Fruit fly (Drosophila melanogaster) whole organism, embryonic: ENCODE measurements around the gene CG46308.

Source experiments
- Adf1 ChIP-seq: fragments of 200-800 bp; sonication (Bioruptor generic); IDR thresholded peaks from 2 replicates; pipeline ENCODE4 v1.3.6; 2022; ENCODE audit warnings: missing biosample characterization, missing genetic modification characterization
- Atf6 ChIP-seq: fragments of 200-800 bp; sonication (Bioruptor generic); IDR thresholded peaks from 2 replicates; pipeline ENCODE4 v1.3.6; 2022; ENCODE audit warnings: missing biosample characterization, missing genetic modification characterization
- B-H2 ChIP-seq: fragments of 200-800 bp; sonication (Bioruptor generic); optimal IDR thresholded peaks from 2 replicates; lab custom pipeline; 2018; ENCODE audit warnings: missing biosample characterization, mild to moderate bottlenecking, missing genetic modification characterization
- CG10543 ChIP-seq: fragments of 200-800 bp; sonication (Bioruptor generic); optimal IDR thresholded peaks from 3 replicates; lab custom pipeline; 2017; ENCODE audit warnings: missing biosample characterization, mild to moderate bottlenecking, missing genetic modification characterization, moderate library complexity
- CG11695 ChIP-seq: fragments of 200-800 bp; sonication (Bioruptor generic); IDR thresholded peaks from 3 replicates; pipeline ENCODE4 v1.3.6; 2022; ENCODE audit warnings: missing biosample characterization, missing genetic modification characterization
- CG12155 ChIP-seq: fragments of 200-800 bp; sonication (Bioruptor generic); optimal IDR thresholded peaks from 3 replicates; lab custom pipeline; 2016; ENCODE audit warnings: missing biosample characterization, missing genetic modification characterization
- CG1233 ChIP-seq: fragments of 200-800 bp; sonication (Bioruptor generic); optimal IDR thresholded peaks from 4 replicates; lab custom pipeline; 2018; ENCODE audit warnings: missing biosample characterization, mild to moderate bottlenecking, missing genetic modification characterization
- CG14441 ChIP-seq: fragments of 200-800 bp; sonication (Bioruptor generic); IDR thresholded peaks from 2 replicates; pipeline ENCODE4 v1.3.6; 2022; ENCODE audit warnings: missing biosample characterization, missing genetic modification characterization
- CG15601 ChIP-seq: fragments of 200-800 bp; sonication (Bioruptor generic); optimal IDR thresholded peaks from 3 replicates; lab custom pipeline; 2019; ENCODE audit warnings: missing biosample characterization, mild to moderate bottlenecking, missing genetic modification characterization, moderate library complexity
- CG17186 ChIP-seq: fragments of 200-800 bp; sonication (Bioruptor generic); optimal IDR thresholded peaks from 3 replicates; lab custom pipeline; 2017; ENCODE audit warnings: missing biosample characterization, missing genetic modification reagents, missing genetic modification characterization
- CG18262 ChIP-seq: fragments of 200-800 bp; optimal IDR thresholded peaks from 3 replicates; lab custom pipeline; 2019; ENCODE audit warnings: missing biosample characterization, mild to moderate bottlenecking, missing genetic modification characterization, moderate library complexity
- CG18619 ChIP-seq: fragments of 200-800 bp; sonication (Bioruptor generic); optimal IDR thresholded peaks from 3 replicates; lab custom pipeline; 2017; ENCODE audit warnings: missing biosample characterization, mild to moderate bottlenecking, missing genetic modification characterization
- CG2889 ChIP-seq: fragments of 200-800 bp; sonication (Bioruptor generic); IDR thresholded peaks from 3 replicates; pipeline ENCODE4 v1.3.6; 2022; ENCODE audit warnings: missing biosample characterization, missing genetic modification characterization
- CG31365 ChIP-seq: fragments of 200-800 bp; sonication (Bioruptor generic); optimal IDR thresholded peaks from 2 replicates; lab custom pipeline; 2018; ENCODE audit warnings: missing biosample characterization, mild to moderate bottlenecking, missing genetic modification characterization
- CG33213 ChIP-seq: fragments of 200-800 bp; sonication (Bioruptor generic); optimal IDR thresholded peaks from 3 replicates; lab custom pipeline; 2016; ENCODE audit warnings: missing biosample characterization, missing genetic modification characterization
- CG4328 ChIP-seq: fragments of 200-800 bp; sonication (Bioruptor generic); optimal IDR thresholded peaks from 3 replicates; lab custom pipeline; 2017; ENCODE audit warnings: missing biosample characterization, missing genetic modification reagents, missing genetic modification characterization
- CG43689 ChIP-seq: fragments of 200-800 bp; sonication (Bioruptor generic); IDR thresholded peaks from 2 replicates; pipeline ENCODE4 v1.3.6; 2022; ENCODE audit warnings: missing biosample characterization, missing genetic modification characterization
- CG5180 ChIP-seq: fragments of 200-800 bp; sonication (Bioruptor generic); optimal IDR thresholded peaks from 3 replicates; lab custom pipeline; 2017; ENCODE audit warnings: missing biosample characterization, missing genetic modification characterization, mild to moderate bottlenecking, moderate library complexity, missing genetic modification reagents
- CG7357 ChIP-seq: fragments of 200-800 bp; sonication (Bioruptor generic); IDR thresholded peaks from 3 replicates; pipeline ENCODE4 v1.3.6; 2022; ENCODE audit warnings: missing biosample characterization, missing genetic modification characterization
- CG7745 ChIP-seq: fragments of 200-800 bp; sonication (Bioruptor generic); optimal IDR thresholded peaks from 2 replicates; lab custom pipeline; 2018; ENCODE audit warnings: missing biosample characterization, mild to moderate bottlenecking, missing genetic modification characterization, moderate library complexity
- CG8765 ChIP-seq: fragments of 200-800 bp; sonication (Bioruptor generic); IDR thresholded peaks from 2 replicates; pipeline ENCODE4 v1.3.6; 2022; ENCODE audit warnings: missing biosample characterization, missing genetic modification characterization
- CG8924 ChIP-seq: fragments of 200-800 bp; optimal IDR thresholded peaks from 3 replicates; lab custom pipeline; 2019; ENCODE audit warnings: missing biosample characterization, mild to moderate bottlenecking, missing genetic modification characterization, moderate library complexity
- Dip2 ChIP-seq: fragments of 200-800 bp; sonication (Bioruptor generic); IDR thresholded peaks from 2 replicates; pipeline ENCODE4 v1.3.6; 2022; ENCODE audit warnings: missing biosample characterization, missing genetic modification characterization
- Doc3 ChIP-seq: fragments of 200-800 bp; sonication (Bioruptor generic); IDR thresholded peaks from 3 replicates; pipeline ENCODE4 v1.3.6; 2022; ENCODE audit warnings: missing biosample characterization, missing genetic modification characterization; ENCODE audit not compliant: partially characterized antibody
- Dref ChIP-seq: fragments of 200-800 bp; sonication (Bioruptor generic); IDR thresholded peaks from 2 replicates; pipeline ENCODE4 v1.3.6; 2022; ENCODE audit warnings: missing biosample characterization, missing genetic modification characterization
- Fer3 ChIP-seq: fragments of 200-800 bp; sonication (Bioruptor generic); optimal IDR thresholded peaks from 2 replicates; lab custom pipeline; 2018; ENCODE audit warnings: missing biosample characterization, mild to moderate bottlenecking, missing genetic modification characterization, moderate library complexity
- Hr3 ChIP-seq: fragments of 200-800 bp; sonication (Bioruptor generic); optimal IDR thresholded peaks from 3 replicates; lab custom pipeline; 2016; ENCODE audit warnings: missing biosample characterization, missing genetic modification characterization
- MESR4 ChIP-seq: fragments of 200-800 bp; sonication (Bioruptor generic); optimal IDR thresholded peaks from 2 replicates; lab custom pipeline; 2018; ENCODE audit warnings: missing biosample characterization, mild to moderate bottlenecking, missing genetic modification characterization, moderate library complexity
- Pdp1 ChIP-seq, 2 experiments: fragments of 200-800 bp; sonication (Bioruptor generic); optimal IDR thresholded peaks; 3 replicates each; lab custom pipeline; 2016; ENCODE audit warnings: missing biosample characterization in 2 of 2, missing genetic modification characterization in 2 of 2, mild to moderate bottlenecking in 1 of 2, moderate library complexity in 1 of 2
- Six4 ChIP-seq: fragments of 200-800 bp; sonication (Bioruptor generic); optimal IDR thresholded peaks from 2 replicates; lab custom pipeline; 2016; ENCODE audit warnings: missing biosample characterization, missing genetic modification characterization
- cad ChIP-seq: fragments of >200 bp; optimal IDR thresholded peaks from 2 replicates; lab custom pipeline; 2017; ENCODE audit warnings: missing biosample characterization, missing genetic modification characterization
- cwo ChIP-seq: fragments of 200-800 bp; sonication (Bioruptor generic); optimal IDR thresholded peaks from 3 replicates; lab custom pipeline; 2017; ENCODE audit warnings: missing biosample characterization, missing genetic modification characterization, mild to moderate bottlenecking, moderate library complexity, missing genetic modification reagents
- ewg ChIP-seq: fragments of 200-800 bp; sonication (Bioruptor generic); optimal IDR thresholded peaks from 3 replicates; lab custom pipeline; 2017; ENCODE audit warnings: mild to moderate bottlenecking, missing biosample characterization, missing genetic modification reagents, missing genetic modification characterization
- gce ChIP-seq: fragments of 200-800 bp; sonication (Bioruptor generic); IDR thresholded peaks from 3 replicates; pipeline ENCODE4 v1.3.6; 2022; ENCODE audit warnings: missing biosample characterization, missing genetic modification characterization
- grau ChIP-seq: fragments of 200-800 bp; optimal IDR thresholded peaks from 3 replicates; lab custom pipeline; 2019; ENCODE audit warnings: missing biosample characterization, mild to moderate bottlenecking, missing genetic modification characterization, moderate library complexity
- gsb ChIP-seq: fragments of 200-800 bp; sonication (Bioruptor generic); IDR thresholded peaks from 2 replicates; pipeline ENCODE4 v1.3.6; 2022; ENCODE audit warnings: missing biosample characterization, missing genetic modification characterization
- ind ChIP-seq: fragments of 200-800 bp; sonication (Bioruptor generic); optimal IDR thresholded peaks from 3 replicates; lab custom pipeline; 2016; ENCODE audit warnings: missing biosample characterization, missing genetic modification characterization
- insv ChIP-seq, 2 experiments: fragments of 200-800 bp; sonication (Bioruptor generic); optimal IDR thresholded peaks; 3 replicates each; lab custom pipeline; 2016 to 2018; ENCODE audit warnings: missing biosample characterization in 2 of 2, missing genetic modification characterization in 2 of 2
- lab ChIP-seq: fragments of 200-800 bp; sonication (Bioruptor generic); optimal IDR thresholded peaks from 3 replicates; lab custom pipeline; 2017; ENCODE audit warnings: missing biosample characterization, missing genetic modification characterization, mild to moderate bottlenecking, moderate library complexity, missing genetic modification reagents
- maf-S ChIP-seq: fragments of 200-800 bp; sonication (Bioruptor generic); optimal IDR thresholded peaks from 2 replicates; lab custom pipeline; 2016; ENCODE audit warnings: missing biosample characterization, missing genetic modification characterization
- onecut ChIP-seq: fragments of 200-800 bp; sonication (Bioruptor generic); IDR thresholded peaks from 2 replicates; pipeline ENCODE4 v1.3.6; 2022; ENCODE audit warnings: missing biosample characterization, missing genetic modification characterization
- sens-2 ChIP-seq: fragments of 200-800 bp; sonication (Bioruptor generic); IDR thresholded peaks from 2 replicates; pipeline ENCODE4 v1.3.6; 2022; ENCODE audit warnings: missing biosample characterization, missing genetic modification characterization
- sima ChIP-seq: fragments of 200-800 bp; sonication (Bioruptor generic); optimal IDR thresholded peaks from 2 replicates; lab custom pipeline; 2016; ENCODE audit warnings: missing biosample characterization, missing genetic modification characterization
- so ChIP-seq: fragments of 200-800 bp; sonication (Bioruptor generic); IDR thresholded peaks from 3 replicates; pipeline ENCODE4 v1.3.6; 2022; ENCODE audit warnings: missing biosample characterization, missing genetic modification characterization
- sob ChIP-seq: fragments of 200-800 bp; sonication (Bioruptor generic); IDR thresholded peaks from 2 replicates; pipeline ENCODE4 v1.3.6; 2022; ENCODE audit warnings: missing biosample characterization, missing genetic modification characterization
- stc ChIP-seq: fragments of 200-800 bp; sonication (Bioruptor generic); IDR thresholded peaks from 2 replicates; pipeline ENCODE4 v1.3.6; 2022; ENCODE audit warnings: missing biosample characterization, missing genetic modification characterization
- tap ChIP-seq: fragments of 200-800 bp; optimal IDR thresholded peaks from 3 replicates; lab custom pipeline; 2019; ENCODE audit warnings: missing biosample characterization, mild to moderate bottlenecking, missing genetic modification characterization, moderate library complexity
- trh ChIP-seq: fragments of 200-800 bp; sonication (Bioruptor generic); optimal IDR thresholded peaks from 2 replicates; lab custom pipeline; 2016; ENCODE audit warnings: missing biosample characterization, missing genetic modification characterization
- yki ChIP-seq: fragments of >200 bp; optimal IDR thresholded peaks from 3 replicates; lab custom pipeline; 2018

Gene CG46308

dm6 chr2L:13513331-13514261, 52.0 kb downstream of the CG46308 start (continued):
- TF ChIP-seq gsb (GFP tag; lab: Robert Waterston, UW) (peak; percentile 42), grau (tag; lab: Kevin White, UChicago) (peak; percentile 62), CG4328 (GFP tag; lab: Kevin White, UChicago) (no peak), gce (GFP tag; lab: Robert Waterston, UW) (no peak; the same call in 2 of the 3 replicates), trh (GFP tag; lab: Kevin White, UChicago) (no peak), Dref (GFP tag; lab: Robert Waterston, UW) (no peak; the same call in 1 of the 2 replicates), insv (GFP tag; optimal IDR thresholded peaks at IDR 0.05; lab: Kevin White, UChicago) (no peak), so (GFP tag; lab: Robert Waterston, UW) (no peak; the same call in 2 of the 3 replicates), Doc3 (0 out of 3 replicates have a peak, but pooled peaks have one; percentile 19), Fer3 (tag; lab: Kevin White, UChicago) (peak; percentile 36), CG12155 (peak; percentile 35), CG2889 (GFP tag; lab: Robert Waterston, UW) (peak; percentile 57; the same call in 2 of the 3 replicates), CG10543 (GFP tag; lab: Kevin White, UChicago) (peak; percentile 39), Atf6 (GFP tag; lab: Robert Waterston, UW) (peak; percentile 63), CG11695 (peak; percentile 39; the same call in 2 of the 3 replicates), ind (GFP tag; lab: Kevin White, UChicago) (peak; percentile 73), CG15601 (tag; lab: Kevin White, UChicago) (no peak), ewg (peak; percentile 43), sens-2 (GFP tag; lab: Robert Waterston, UW) (no peak), cwo (GFP tag; lab: Kevin White, UChicago) (peak; percentile 41), CG14441 (GFP tag; lab: Robert Waterston, UW) (peak; percentile 80), CG8924 (tag; lab: Kevin White, UChicago) (peak; percentile 25), onecut (GFP tag; lab: Robert Waterston, UW) (peak; percentile 62), maf-S (peak; percentile 42), CG5180 (GFP tag; lab: Kevin White, UChicago) (peak; percentile 17), cad (GFP tag; lab: Kevin White, UChicago) (no peak), yki (lab: Kevin White, UChicago) (peak; percentile 98), Pdp1 (GFP tag; optimal IDR thresholded peaks at IDR 0.05; lab: Kevin White, UChicago) (peak; percentile 66 to 96), B-H2 (peak; percentile 42), tap (tag; lab: Kevin White, UChicago) (no peak), CG33213 (GFP tag; lab: Kevin White, UChicago) (peak; percentile 62), sob (GFP tag; lab: Robert Waterston, UW) (peak; percentile 81), Adf1 (peak; percentile 58), CG31365 (no peak), CG18262 (tag; lab: Kevin White, UChicago) (peak; percentile 60), CG18619 (GFP tag; lab: Kevin White, UChicago) (peak; percentile 70), CG7357 (GFP tag; lab: Robert Waterston, UW) (peak; percentile 8; the same call in 1 of the 3 replicates), CG8765 (GFP tag; lab: Robert Waterston, UW) (no peak), sima (GFP tag; lab: Kevin White, UChicago) (peak; percentile 7), CG1233 (GFP tag; lab: Kevin White, UChicago) (peak; percentile 62), CG17186 (GFP tag; lab: Kevin White, UChicago) (peak; percentile 51), stc (GFP tag; lab: Robert Waterston, UW) (peak; percentile 70), Hr3 (GFP tag; lab: Kevin White, UChicago) (peak; percentile 70), CG7745 (tag; lab: Kevin White, UChicago) (no peak), lab (GFP tag; lab: Kevin White, UChicago) (peak; percentile 69), CG43689 (GFP tag; lab: Robert Waterston, UW) (no peak), MESR4 (no peak), Dip2 (GFP tag; lab: Robert Waterston, UW) (no peak), Six4 (GFP tag; lab: Kevin White, UChicago) (peak; percentile 14)
